Fruit fly (Drosophila melanogaster): ENCODE data around the gene Jhbp16.

- TF ChIP-seq Myc (optimal IDR thresholded peaks at IDR 0.05): no peak
- no peak for TF ChIP-seq insv (optimal IDR thresholded peaks at IDR 0.05)
- no peak for TF ChIP-seq psq (optimal IDR thresholded peaks at IDR 0.05)
- TF ChIP-seq h (optimal IDR thresholded peaks at IDR 0.05): no peak
- no peak for TF ChIP-seq ttk (optimal IDR thresholded peaks at IDR 0.05)
- TF ChIP-seq Sin3A (optimal IDR thresholded peaks at IDR 0.05): no peak
These were observed 27.2 kb upstream of the Jhbp16 start for dm6 chr3R:21636867-21637481.

Measured in Kc167 (cell line).